Worm (Caenorhabditis elegans): ENCODE results near the gene Y97E10AR.4.

DNA sequence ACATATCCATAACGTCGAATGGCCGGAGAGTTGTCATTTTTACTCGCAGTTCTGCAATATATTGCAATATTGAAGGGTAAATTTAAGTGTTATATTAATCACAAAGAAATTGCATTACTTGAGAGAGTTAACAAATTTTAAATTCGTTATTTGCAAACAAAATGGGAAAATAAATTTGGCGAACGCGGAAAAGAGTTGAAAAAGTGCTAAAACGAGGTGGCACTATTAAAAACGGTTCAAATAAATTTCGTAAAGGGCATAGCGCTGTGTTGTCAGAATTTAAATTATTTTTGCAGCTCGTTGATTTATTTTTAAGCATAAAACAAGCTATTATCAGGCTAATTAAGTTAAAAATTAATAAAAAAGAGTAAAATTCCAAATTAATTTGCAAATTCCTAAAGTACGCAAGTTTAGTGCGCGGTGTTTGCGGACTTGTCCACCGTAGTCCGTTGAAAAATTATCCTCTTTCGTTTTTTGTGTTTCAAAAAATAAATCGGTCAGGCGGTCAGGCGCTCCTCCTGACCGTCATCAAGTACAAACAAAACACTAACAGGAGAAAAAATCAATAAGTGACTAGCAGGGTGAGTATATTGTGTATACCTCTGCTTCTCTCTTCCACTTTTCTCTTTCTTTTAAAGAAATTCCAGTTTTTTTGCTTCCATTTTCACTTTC, 26.5 kb downstream of the Y97E10AR.4 start, which contains the start of the genes natb-1 and abhd-12:
- TF ChIP-seq lsl-1 (GFP tag; optimal IDR thresholded peaks at IDR 0.05) (peak; percentile 57), hlh-12 (tag; optimal IDR thresholded peaks at IDR 0.05) (no peak), unc-130 (GFP tag; optimal IDR thresholded peaks at IDR 0.05) (no peak), him-1 (tag; optimal IDR thresholded peaks at IDR 0.05) (no peak), F39B2.1 (GFP tag; IDR thresholded peaks at IDR 0.05) (no peak), lir-1 (GFP tag; conservative IDR thresholded peaks at IDR 0.05) (no peak)
